Worm (Caenorhabditis elegans) whole organism, midembryonic: ENCODE data around the gene C16C8.21.

ENCODE experiments used
- T22C8.4 ChIP-seq: fragments of 200-800 bp; sonication (Bioruptor generic); IDR thresholded peaks from 2 replicates; pipeline ENCODE4 v1.3.6; 2022; ENCODE audit warnings: missing genetic modification characterization, missing compliant biosample characterization
- cog-1 ChIP-seq: sonication (generic microtip); optimal IDR thresholded peaks from 2 replicates; lab custom pipeline; 2016; ENCODE audit warnings: missing genetic modification characterization, missing compliant biosample characterization
- flt-1 ChIP-seq: fragments of 200-800 bp; sonication (Bioruptor generic); IDR thresholded peaks from 2 replicates; pipeline ENCODE4 v1.3.6; 2022; ENCODE audit warnings: missing genetic modification characterization, missing compliant biosample characterization
- med-1 ChIP-seq: sonication (generic microtip); optimal IDR thresholded peaks from 2 replicates; lab custom pipeline; 2017; ENCODE audit warnings: missing genetic modification characterization, mild to moderate bottlenecking, missing compliant biosample characterization, antibody characterized with exemption, missing genetic modification reagents; ENCODE audit not compliant: insufficient read depth
- ref-1 ChIP-seq: fragments of 200-800 bp; sonication (Bioruptor generic); conservative IDR thresholded peaks from 2 replicates; pipeline ENCODE4 v1.3.6; 2022; ENCODE audit warnings: missing genetic modification reagents, missing genetic modification characterization, missing compliant biosample characterization
- tab-1 ChIP-seq: fragments of 200-800 bp; sonication (Bioruptor generic); IDR thresholded peaks from 2 replicates; pipeline ENCODE4 v1.3.6; 2022; ENCODE audit warnings: missing genetic modification characterization, missing compliant biosample characterization
- ztf-23 ChIP-seq: fragments of 200-800 bp; sonication (Bioruptor generic); IDR thresholded peaks from 2 replicates; pipeline ENCODE4 v1.3.6; 2022; ENCODE audit warnings: missing genetic modification reagents, missing genetic modification characterization, missing compliant biosample characterization
- ztf-29 ChIP-seq: fragments of 200-800 bp; sonication (Bioruptor generic); IDR thresholded peaks from 2 replicates; pipeline ENCODE4 v1.3.6; 2022; ENCODE audit warnings: missing genetic modification reagents, missing genetic modification characterization, missing compliant biosample characterization

DNA sequence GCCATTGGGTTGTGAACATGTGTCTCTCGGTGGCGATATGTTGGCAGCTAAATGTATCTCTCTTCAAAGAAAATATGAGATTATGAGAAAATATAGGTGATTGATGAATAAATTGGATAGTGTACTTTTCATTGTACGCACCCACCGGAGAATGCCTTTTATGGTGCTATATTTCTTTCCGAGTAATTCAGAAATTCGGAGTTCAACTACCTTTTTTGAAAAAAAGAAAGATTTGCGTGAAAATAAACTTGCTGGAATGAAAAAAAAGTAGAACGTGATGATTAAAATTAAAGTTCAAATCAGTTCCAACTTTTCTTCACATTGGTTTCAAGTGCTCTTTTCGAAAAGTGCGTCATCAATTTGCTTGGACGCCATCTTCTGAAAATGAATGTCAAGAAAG is 44.5 kb upstream of the C16C8.21 start, which contains the start of gene nep-8:
- TF ChIP-seq T22C8.4 (GFP tag; lab: Robert Waterston, UW) (no peak), flt-1 (GFP tag; lab: Robert Waterston, UW) (no peak), ztf-23 (GFP tag; lab: Robert Waterston, UW) (no peak), tab-1 (no peak), ztf-29 (no peak), ref-1 (GFP tag; lab: Robert Waterston, UW) (no peak), cog-1 (tag; lab: Kevin White, UChicago) (no peak), med-1 (GFP tag; lab: Kevin White, UChicago) (no peak)
